Worm (Caenorhabditis elegans) whole organism, L3 larva: Measurements from ENCODE around the gene pab-2.

Experiments used
- R02D3.7 ChIP-seq: fragments of 150-350 bp; optimal IDR thresholded peaks from 2 replicates; lab custom pipeline; 2014; ENCODE audit warnings: missing biosample characterization, missing genetic modification characterization
- ZK546.5 ChIP-seq: sonication (generic microtip); optimal IDR thresholded peaks from 2 replicates; lab custom pipeline; 2017; ENCODE audit warnings: missing biosample characterization, missing genetic modification characterization
- aly-2 ChIP-seq: fragments of 150-350 bp; optimal IDR thresholded peaks from 2 replicates; lab custom pipeline; 2014; ENCODE audit warnings: missing biosample characterization, missing genetic modification characterization
- ama-1 ChIP-seq: fragments of 150-350 bp; optimal IDR thresholded peaks from 2 replicates; lab custom pipeline; 2018
- ceh-16 ChIP-seq: sonication (generic microtip); optimal IDR thresholded peaks from 2 replicates; lab custom pipeline; 2017; ENCODE audit warnings: missing biosample characterization, missing genetic modification characterization
- ceh-28 ChIP-seq: fragments of 150-350 bp; optimal IDR thresholded peaks from 2 replicates; lab custom pipeline; 2014; ENCODE audit warnings: missing biosample characterization, missing genetic modification reagents, missing genetic modification characterization
- ceh-82 ChIP-seq: fragments of 150-350 bp; optimal IDR thresholded peaks from 2 replicates; lab custom pipeline; 2014; ENCODE audit warnings: missing biosample characterization, missing genetic modification characterization
- ceh-9 ChIP-seq: sonication (generic microtip); optimal IDR thresholded peaks from 2 replicates; lab custom pipeline; 2018; ENCODE audit warnings: missing biosample characterization, missing genetic modification characterization
- daf-12 ChIP-seq: fragments of 150-350 bp; optimal IDR thresholded peaks from 2 replicates; lab custom pipeline; 2014; ENCODE audit warnings: missing biosample characterization, missing genetic modification reagents, missing genetic modification characterization
- egl-27 ChIP-seq: sonication (generic microtip); optimal IDR thresholded peaks from 4 replicates; lab custom pipeline; 2017; ENCODE audit warnings: missing biosample characterization, missing genetic modification reagents, missing genetic modification characterization
- egl-5 ChIP-seq: fragments of 150-350 bp; optimal IDR thresholded peaks from 2 replicates; lab custom pipeline; 2017; ENCODE audit warnings: missing biosample characterization, missing genetic modification reagents, missing genetic modification characterization, inconsistent platforms
- elt-1 ChIP-seq: fragments of 150-350 bp; optimal IDR thresholded peaks from 2 replicates; lab custom pipeline; 2014; ENCODE audit warnings: missing biosample characterization, missing genetic modification characterization
- elt-3 ChIP-seq, 3 experiments: fragments of 150-350 bp in 1 of 3; sonication (generic microtip) in 2 of 3; optimal IDR thresholded peaks; 2 replicates in 2 of 3; 4 replicates in 1 of 3; lab custom pipeline; 2014 to 2017; ENCODE audit warnings: missing biosample characterization in 3 of 3, missing genetic modification characterization in 3 of 3
- eor-1 ChIP-seq, 2 experiments: fragments of 150-350 bp; optimal IDR thresholded peaks; 2 replicates each; lab custom pipeline; 2014 to 2018; ENCODE audit warnings: missing biosample characterization in 2 of 2, missing genetic modification characterization in 2 of 2
- fkh-2 ChIP-seq: fragments of 150-350 bp; optimal IDR thresholded peaks from 2 replicates; lab custom pipeline; 2014; ENCODE audit warnings: missing biosample characterization, missing genetic modification reagents, missing genetic modification characterization
- hmg-11 ChIP-seq: sonication (generic microtip); optimal IDR thresholded peaks from 2 replicates; lab custom pipeline; 2016; ENCODE audit warnings: missing genetic modification characterization, missing compliant biosample characterization
- jun-1 ChIP-seq: fragments of 150-350 bp; optimal IDR thresholded peaks from 2 replicates; lab custom pipeline; 2014; ENCODE audit warnings: missing biosample characterization, missing genetic modification reagents, missing genetic modification characterization
- lin-15B ChIP-seq: fragments of 150-350 bp; optimal IDR thresholded peaks from 2 replicates; lab custom pipeline; 2014; ENCODE audit warnings: missing biosample characterization, missing genetic modification characterization
- lin-39 ChIP-seq: fragments of 150-350 bp; optimal IDR thresholded peaks from 2 replicates; lab custom pipeline; 2018; ENCODE audit warnings: missing biosample characterization, missing genetic modification reagents, missing genetic modification characterization
- mdl-1 ChIP-seq: fragments of 150-350 bp; optimal IDR thresholded peaks from 2 replicates; lab custom pipeline; 2014; ENCODE audit warnings: missing biosample characterization, missing genetic modification characterization
- mml-1 ChIP-seq: fragments of 150-350 bp; sonication (generic microtip); optimal IDR thresholded peaks from 3 replicates; lab custom pipeline; 2014; ENCODE audit warnings: missing biosample characterization, missing genetic modification characterization
- nfya-1 ChIP-seq: sonication (generic microtip); optimal IDR thresholded peaks from 2 replicates; lab custom pipeline; 2017; ENCODE audit warnings: missing genetic modification characterization, mild to moderate bottlenecking, missing compliant biosample characterization, antibody characterized with exemption, moderate library complexity; ENCODE audit not compliant: insufficient read depth
- nhr-11 ChIP-seq: fragments of 150-350 bp; optimal IDR thresholded peaks from 2 replicates; lab custom pipeline; 2014; ENCODE audit warnings: missing biosample characterization, missing genetic modification characterization
- nhr-12 ChIP-seq: fragments of 150-350 bp; optimal IDR thresholded peaks from 2 replicates; lab custom pipeline; 2014; ENCODE audit warnings: missing biosample characterization, missing genetic modification characterization
- nhr-23 ChIP-seq: fragments of 150-350 bp; optimal IDR thresholded peaks from 2 replicates; lab custom pipeline; 2014; ENCODE audit warnings: missing biosample characterization, missing genetic modification reagents, missing genetic modification characterization
- nhr-237 ChIP-seq: fragments of 150-350 bp; optimal IDR thresholded peaks from 2 replicates; lab custom pipeline; 2014; ENCODE audit warnings: missing biosample characterization, missing genetic modification characterization
- nhr-25 ChIP-seq: sonication (generic microtip); optimal IDR thresholded peaks from 2 replicates; lab custom pipeline; 2017; ENCODE audit warnings: missing biosample characterization, missing genetic modification characterization
- nhr-28 ChIP-seq: fragments of 150-350 bp; optimal IDR thresholded peaks from 2 replicates; lab custom pipeline; 2014; ENCODE audit warnings: missing biosample characterization, missing genetic modification characterization
- nhr-43 ChIP-seq: sonication (generic microtip); optimal IDR thresholded peaks from 2 replicates; lab custom pipeline; 2016; ENCODE audit warnings: mild to moderate bottlenecking, missing genetic modification characterization, missing compliant biosample characterization; ENCODE audit not compliant: poor library complexity, severe bottlenecking
- nhr-67 ChIP-seq: fragments of 150-350 bp; optimal IDR thresholded peaks from 2 replicates; lab custom pipeline; 2014; ENCODE audit warnings: missing biosample characterization, missing genetic modification characterization
- nhr-77 ChIP-seq: fragments of 150-350 bp; optimal IDR thresholded peaks from 2 replicates; lab custom pipeline; 2014; ENCODE audit warnings: missing biosample characterization, missing genetic modification characterization
- pha-4 ChIP-seq: fragments of 150-350 bp; optimal IDR thresholded peaks from 2 replicates; lab custom pipeline; 2014; ENCODE audit warnings: missing biosample characterization, missing genetic modification reagents, missing genetic modification characterization
- pqm-1 ChIP-seq: fragments of 150-350 bp; optimal IDR thresholded peaks from 2 replicates; lab custom pipeline; 2017; ENCODE audit warnings: missing biosample characterization, missing genetic modification characterization, inconsistent platforms
- skn-1 ChIP-seq: fragments of 150-350 bp; optimal IDR thresholded peaks from 2 replicates; lab custom pipeline; 2014; ENCODE audit warnings: missing biosample characterization, missing genetic modification characterization
- snpc-4 ChIP-seq: fragments of 150-350 bp; optimal IDR thresholded peaks from 2 replicates; lab custom pipeline; 2014; ENCODE audit warnings: missing biosample characterization, missing genetic modification characterization
- tbx-2 ChIP-seq: sonication (generic microtip); optimal IDR thresholded peaks from 2 replicates; lab custom pipeline; 2016; ENCODE audit warnings: mild to moderate bottlenecking, missing genetic modification characterization, missing compliant biosample characterization
- unc-62 ChIP-seq: fragments of 150-350 bp; sonication (generic microtip); optimal IDR thresholded peaks from 4 replicates; lab custom pipeline; 2014; ENCODE audit warnings: missing biosample characterization, missing genetic modification reagents, missing genetic modification characterization
- zag-1 ChIP-seq: fragments of 150-350 bp; optimal IDR thresholded peaks from 2 replicates; lab custom pipeline; 2014; ENCODE audit warnings: missing biosample characterization, missing genetic modification characterization

Gene pab-2

ce11 chrX:13569854-13570253, 42.6 kb upstream of the pab-2 start, which contains the start of gene R01E6.7:
Gene R01E6.7 (minus strand): TSS chrX:13569954.
- TF ChIP-seq nhr-28 (tag; lab: Kevin White, UChicago) (no peak), ceh-9 (no peak), daf-12 (no peak), lin-15B (tag; lab: Kevin White, UChicago) (no peak), R02D3.7 (tag; lab: Kevin White, UChicago) (no peak), ceh-28 (tag; lab: Kevin White, UChicago) (no peak), nfya-1 (tag; lab: Kevin White, UChicago) (no peak), nhr-25 (no peak), ceh-82 (tag; lab: Kevin White, UChicago) (no peak), aly-2 (tag; lab: Kevin White, UChicago) (no peak), egl-5 (tag; lab: Kevin White, UChicago) (no peak), hmg-11 (no peak), jun-1 (tag; lab: Kevin White, UChicago) (no peak), fkh-2 (no peak), mdl-1 (tag; lab: Kevin White, UChicago) (no peak), mml-1 (no peak), elt-3 (tag; optimal IDR thresholded peaks at IDR 0.05; lab: Kevin White, UChicago) (no peak), ama-1 (lab: Kevin White, UChicago) (no peak)
- TF ChIP-seq, all 47 proteins: peak for 0

DNA sequence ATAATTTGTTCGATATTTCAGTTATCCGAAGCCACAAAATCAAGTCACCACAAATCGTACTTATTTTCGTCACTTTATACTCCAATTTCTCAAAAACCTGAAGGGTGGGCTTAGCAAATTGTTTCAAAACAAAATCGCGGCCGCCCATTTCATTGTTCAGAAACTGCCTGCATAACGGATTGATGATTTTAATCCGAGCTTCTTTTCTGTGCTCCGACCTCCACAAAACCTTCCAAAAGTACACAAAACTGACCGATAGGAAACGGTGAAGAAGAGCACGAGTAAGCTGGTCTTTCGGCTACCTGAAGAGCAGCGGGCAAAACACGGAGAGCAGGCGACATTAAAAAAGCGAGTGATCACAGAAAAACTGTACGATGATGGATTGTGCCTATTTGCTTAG, 39.2 kb upstream of the pab-2 start, which contains the start of gene R01E6.2:
Gene R01E6.2 (minus strand): TSS at position 101 of the 400 bp plus-strand sequence.
- TF ChIP-seq nhr-12 (tag; lab: Kevin White, UChicago) (no peak), nhr-23 (tag; lab: Kevin White, UChicago) (no peak), snpc-4 (tag; lab: Kevin White, UChicago) (no peak), egl-27 (tag; lab: Kevin White, UChicago) (no peak), ceh-9 (no peak), unc-62 (no peak), aly-2 (tag; lab: Kevin White, UChicago) (no peak), skn-1 (tag; lab: Kevin White, UChicago) (no peak), lin-15B (tag; lab: Kevin White, UChicago) (no peak), nhr-77 (tag; lab: Kevin White, UChicago) (no peak), nfya-1 (tag; lab: Kevin White, UChicago) (no peak), nhr-237 (tag; lab: Kevin White, UChicago) (no peak), eor-1 (tag; optimal IDR thresholded peaks at IDR 0.05; lab: Kevin White, UChicago) (no peak), nhr-25 (no peak), mdl-1 (tag; lab: Kevin White, UChicago) (no peak)
- TF ChIP-seq, all 47 proteins: peak for 0

DNA sequence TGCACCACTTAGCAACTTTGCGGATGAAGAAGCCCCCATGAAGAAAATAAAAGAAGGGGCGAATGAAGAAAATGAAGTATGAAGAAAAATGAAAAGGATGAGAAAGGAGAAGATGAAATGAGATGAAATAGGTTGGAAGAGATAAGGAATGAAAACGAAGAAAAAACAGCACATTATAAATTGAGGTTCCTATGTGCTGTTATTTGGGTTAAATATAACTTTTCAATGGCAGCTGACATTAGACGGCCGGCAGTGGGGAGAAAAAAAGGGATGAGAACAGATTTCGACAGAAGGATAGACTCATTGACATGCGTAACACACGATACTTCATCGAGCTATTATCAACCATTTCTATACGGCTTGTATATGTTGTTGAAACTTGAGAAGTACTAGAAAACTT, 34.7 kb upstream of the pab-2 start:
- TF ChIP-seq nhr-237 (tag; lab: Kevin White, UChicago), result no peak

DNA sequence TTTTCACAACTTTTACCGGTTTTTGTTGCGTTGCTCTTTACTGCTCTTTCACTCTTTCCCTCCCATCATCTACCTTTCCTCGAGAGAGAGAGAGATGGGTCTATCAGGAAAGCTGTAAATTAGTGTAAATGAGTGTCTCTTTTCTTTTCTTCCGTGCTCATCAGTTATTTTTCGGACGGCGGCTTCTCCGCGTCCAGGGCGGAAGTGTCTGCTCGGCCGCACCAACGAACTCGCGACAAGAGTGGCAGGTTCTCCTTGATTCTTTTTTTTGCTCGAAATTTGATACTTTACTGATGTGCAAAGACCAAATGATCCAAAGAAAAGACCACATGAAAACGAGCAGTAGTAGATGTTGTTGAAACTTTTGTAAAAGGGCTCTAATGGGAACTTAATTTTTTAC, 31.5 kb upstream of the pab-2 start:
- TF ChIP-seq lin-39 (peak; percentile 2), ceh-28 (tag; lab: Kevin White, UChicago) (no peak)
- TF ChIP-seq, all 47 proteins: peak for 1

DNA sequence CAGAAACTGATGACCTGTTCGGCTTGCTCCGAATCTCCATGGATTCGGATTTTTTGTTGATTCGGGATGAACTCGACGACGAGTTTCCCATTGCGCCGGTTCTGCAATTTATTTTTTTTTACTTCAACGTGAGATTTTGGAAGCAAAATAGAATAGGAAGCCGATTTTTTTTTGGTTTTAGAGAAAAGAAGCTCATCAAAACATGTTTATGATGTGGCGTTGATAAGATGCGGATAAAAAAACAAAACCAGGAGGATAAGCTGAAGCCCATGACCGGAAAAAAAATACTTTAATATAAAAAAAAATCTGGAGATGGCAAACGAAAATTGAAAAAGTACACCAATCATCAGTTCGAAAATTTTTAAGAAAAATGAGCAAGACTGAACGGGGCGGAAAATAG, 28.9 kb upstream of the pab-2 start, which contains the start of gene glb-20:
Gene glb-20 (minus strand): TSS at position 101 of the 400 bp plus-strand sequence.
- TF ChIP-seq ceh-82 (tag; lab: Kevin White, UChicago) (no peak), pqm-1 (tag; lab: Kevin White, UChicago) (no peak), nhr-77 (tag; lab: Kevin White, UChicago) (no peak), eor-1 (tag; optimal IDR thresholded peaks at IDR 0.05; lab: Kevin White, UChicago) (no peak), nhr-43 (tag; lab: Kevin White, UChicago) (no peak), hmg-11 (no peak), ceh-28 (tag; lab: Kevin White, UChicago) (no peak)

ce11 chrX:13555098-13555497, 27.9 kb upstream of the pab-2 start:
- TF ChIP-seq fkh-2 (no peak), nfya-1 (tag; lab: Kevin White, UChicago) (peak; percentile 8), pha-4 (tag; lab: Kevin White, UChicago) (no peak), unc-62 (no peak), jun-1 (tag; lab: Kevin White, UChicago) (no peak), elt-1 (tag; lab: Kevin White, UChicago) (no peak), hmg-11 (no peak), ceh-16 (tag; lab: Kevin White, UChicago) (no peak), lin-39 (peak; percentile 14), nhr-28 (tag; lab: Kevin White, UChicago) (no peak), ceh-28 (tag; lab: Kevin White, UChicago) (no peak), nhr-43 (tag; lab: Kevin White, UChicago) (no peak), tbx-2 (tag; lab: Kevin White, UChicago) (no peak), nhr-67 (no peak), egl-5 (tag; lab: Kevin White, UChicago) (no peak), zag-1 (tag; lab: Kevin White, UChicago) (no peak), nhr-11 (tag; lab: Kevin White, UChicago) (peak; percentile 41), ZK546.5 (tag; lab: Kevin White, UChicago) (no peak), pqm-1 (tag; lab: Kevin White, UChicago) (no peak), mdl-1 (tag; lab: Kevin White, UChicago) (no peak), nhr-237 (tag; lab: Kevin White, UChicago) (no peak)
